Fruit fly (Drosophila melanogaster): ENCODE results near the gene CG33511.

Gene CG33511

DNA sequence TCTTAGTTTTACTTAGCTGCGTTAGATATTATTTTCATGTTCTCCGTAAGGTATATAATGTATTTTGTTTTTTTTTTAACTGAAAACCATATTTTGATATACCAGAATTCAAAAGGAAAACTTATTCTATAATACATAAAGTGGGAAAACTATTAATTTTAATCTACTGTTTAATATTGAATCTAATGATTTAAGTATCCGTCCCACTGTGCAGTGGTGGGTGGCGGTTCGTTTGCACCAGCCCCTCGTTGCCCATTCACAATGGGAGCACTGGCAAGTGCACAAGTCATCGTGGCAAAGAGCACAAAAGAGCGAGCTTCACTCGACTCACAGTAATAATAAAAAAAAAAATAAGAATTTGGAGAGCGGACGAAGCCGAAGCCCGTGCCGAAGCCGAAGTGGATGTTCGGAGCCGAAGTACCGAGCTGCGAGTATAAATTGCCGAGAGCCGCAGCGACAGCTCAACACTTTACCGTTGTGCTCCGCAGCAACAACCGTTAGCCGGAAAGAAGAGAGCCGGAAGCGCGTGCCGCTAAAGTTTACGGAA is 14.2 kb upstream of the CG33511 start, which contains the start of gene CG34136:
CG34136 (plus strand) TSS at position 475 of the 547 bp plus-strand sequence.
- TF ChIP-seq insv (optimal IDR thresholded peaks at IDR 0.05), result no peak
- no peak for TF ChIP-seq h (optimal IDR thresholded peaks at IDR 0.05)
- no peak for TF ChIP-seq psq (optimal IDR thresholded peaks at IDR 0.05)

dm6 chr2L:21090958-21091357 is 8.7 kb upstream of the CG33511 start, which contains the start of gene CG14397:
CG14397 (plus strand) TSS chr2L:21091227.
- TF ChIP-seq psq (optimal IDR thresholded peaks at IDR 0.05) (no peak), h (optimal IDR thresholded peaks at IDR 0.05) (no peak), Sin3A (optimal IDR thresholded peaks at IDR 0.05) (no peak), Myc (optimal IDR thresholded peaks at IDR 0.05) (no peak), ttk (optimal IDR thresholded peaks at IDR 0.05) (no peak), insv (optimal IDR thresholded peaks at IDR 0.05) (no peak)

- TF ChIP-seq h (optimal IDR thresholded peaks at IDR 0.05), result no peak
- TF ChIP-seq Myc (optimal IDR thresholded peaks at IDR 0.05), result no peak
- TF ChIP-seq insv (optimal IDR thresholded peaks at IDR 0.05), result no peak
- no peak for TF ChIP-seq psq (optimal IDR thresholded peaks at IDR 0.05)
- no peak for TF ChIP-seq ttk (optimal IDR thresholded peaks at IDR 0.05)
- no peak for TF ChIP-seq Sin3A (optimal IDR thresholded peaks at IDR 0.05)
These were observed 6.8 kb upstream of the CG33511 start, which contains the start of gene CG9259 for dm6 chr2L:21089075-21089474. CG9259 (plus strand) TSS chr2L:21089375.

DNA sequence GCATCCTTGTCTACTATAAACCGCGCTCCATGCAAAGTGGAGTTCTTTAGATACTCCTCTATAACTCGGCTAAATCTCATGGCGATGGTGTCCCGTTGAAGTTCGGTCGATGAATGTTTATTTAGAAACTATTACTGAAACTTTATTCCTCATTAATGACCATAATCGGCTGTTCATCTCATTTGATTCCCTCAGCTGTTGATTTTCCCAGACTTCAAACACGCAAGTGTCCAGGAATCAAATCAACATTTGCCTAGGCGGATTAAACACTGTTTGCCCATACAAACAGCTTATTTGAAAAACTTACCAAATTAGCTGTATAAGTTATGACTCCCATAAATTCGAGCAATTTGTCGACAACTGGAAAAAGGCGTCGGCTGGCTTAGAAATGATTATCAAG is 6.4 kb upstream of the CG33511 start, which contains the start of gene ppk13:
ppk13 (minus strand) TSS at position 101 of the 400 bp plus-strand sequence.
- no peak for TF ChIP-seq Sin3A (optimal IDR thresholded peaks at IDR 0.05)
- no peak for TF ChIP-seq ttk (optimal IDR thresholded peaks at IDR 0.05)
- TF ChIP-seq psq (optimal IDR thresholded peaks at IDR 0.05), result no peak
- no peak for TF ChIP-seq Myc (optimal IDR thresholded peaks at IDR 0.05)
- no peak for TF ChIP-seq h (optimal IDR thresholded peaks at IDR 0.05)
- TF ChIP-seq insv (optimal IDR thresholded peaks at IDR 0.05), result no peak

- no peak for TF ChIP-seq h (optimal IDR thresholded peaks at IDR 0.05)
- no peak for TF ChIP-seq psq (optimal IDR thresholded peaks at IDR 0.05)
- no peak for TF ChIP-seq Sin3A (optimal IDR thresholded peaks at IDR 0.05)
- TF ChIP-seq ttk (optimal IDR thresholded peaks at IDR 0.05), result no peak
- TF ChIP-seq insv (optimal IDR thresholded peaks at IDR 0.05), result no peak
- TF ChIP-seq Myc (optimal IDR thresholded peaks at IDR 0.05), result no peak
These were observed 4.1 kb upstream of the CG33511 start, which contains the start of gene CG33509 for dm6 chr2L:21086406-21086805. CG33509 (minus strand) TSS chr2L:21086506.

DNA sequence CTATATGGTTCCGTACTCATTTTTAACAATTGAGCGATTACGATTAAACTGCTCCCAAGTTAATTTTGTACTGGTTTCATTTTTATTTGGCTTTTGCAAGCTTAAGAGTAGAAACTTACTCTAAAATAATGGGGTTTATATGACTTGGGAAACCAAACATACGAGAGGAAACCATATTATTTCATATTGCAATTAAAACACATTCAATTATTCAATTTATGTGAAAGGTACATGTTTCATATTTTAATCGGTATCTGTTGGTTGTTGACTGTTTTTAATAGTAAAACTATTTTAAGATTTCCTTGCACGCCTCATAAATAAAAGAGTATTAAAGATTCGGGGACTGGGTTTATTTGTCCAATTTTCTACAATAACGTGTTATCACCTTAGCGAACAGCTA is 2.0 kb upstream of the CG33511 start, which contains the start of gene CG33510:
CG33510 (minus strand) TSS at position 59 of the 400 bp plus-strand sequence.
- no peak for TF ChIP-seq Sin3A (optimal IDR thresholded peaks at IDR 0.05)
- TF ChIP-seq ttk (optimal IDR thresholded peaks at IDR 0.05), result no peak
- no peak for TF ChIP-seq insv (optimal IDR thresholded peaks at IDR 0.05)
- no peak for TF ChIP-seq psq (optimal IDR thresholded peaks at IDR 0.05)
- TF ChIP-seq Myc (optimal IDR thresholded peaks at IDR 0.05), result no peak
- no peak for TF ChIP-seq h (optimal IDR thresholded peaks at IDR 0.05)

dm6 chr2L:21077849-21078248 is 4.4 kb downstream of the CG33511 start:
- no peak for TF ChIP-seq psq (optimal IDR thresholded peaks at IDR 0.05)
- TF ChIP-seq insv (optimal IDR thresholded peaks at IDR 0.05), result no peak
- TF ChIP-seq Myc (optimal IDR thresholded peaks at IDR 0.05), result no peak
- no peak for TF ChIP-seq Sin3A (optimal IDR thresholded peaks at IDR 0.05)
- no peak for TF ChIP-seq ttk (optimal IDR thresholded peaks at IDR 0.05)
- no peak for TF ChIP-seq h (optimal IDR thresholded peaks at IDR 0.05)

DNA sequence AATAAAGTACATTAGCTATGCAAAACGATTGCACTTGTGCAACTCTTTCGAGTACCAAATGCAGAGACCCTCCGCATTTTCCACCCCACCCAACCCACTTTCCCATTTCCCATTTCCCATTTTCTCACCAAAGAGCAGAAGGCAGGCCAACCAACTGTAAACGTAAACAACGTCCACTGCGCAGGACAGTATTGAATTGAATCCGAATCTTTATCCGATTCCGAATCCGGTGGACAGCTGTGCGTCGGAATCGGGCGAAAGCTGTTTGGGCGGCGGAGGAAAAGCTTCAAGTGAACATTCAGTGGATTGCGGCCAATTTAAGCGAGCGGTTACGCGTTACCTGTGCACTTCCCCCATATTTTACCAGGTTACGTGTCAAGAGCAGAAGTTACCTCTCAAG is 7.2 kb downstream of the CG33511 start, which contains the start of gene tadr:
tadr (plus strand) TSS at position 301 of the 400 bp plus-strand sequence.
- TF ChIP-seq insv (optimal IDR thresholded peaks at IDR 0.05) (no peak), Sin3A (optimal IDR thresholded peaks at IDR 0.05) (no peak), ttk (optimal IDR thresholded peaks at IDR 0.05) (no peak), Myc (optimal IDR thresholded peaks at IDR 0.05) (no peak), h (optimal IDR thresholded peaks at IDR 0.05) (no peak), psq (optimal IDR thresholded peaks at IDR 0.05) (no peak)

- TF ChIP-seq insv (optimal IDR thresholded peaks at IDR 0.05) (no peak), ttk (optimal IDR thresholded peaks at IDR 0.05) (no peak)
These were observed 8.5 kb downstream of the CG33511 start for dm6 chr2L:21073818-21074217.

- no peak for TF ChIP-seq Sin3A (optimal IDR thresholded peaks at IDR 0.05)
- no peak for TF ChIP-seq h (optimal IDR thresholded peaks at IDR 0.05)
- TF ChIP-seq psq (optimal IDR thresholded peaks at IDR 0.05), result no peak
- no peak for TF ChIP-seq insv (optimal IDR thresholded peaks at IDR 0.05)
- TF ChIP-seq Myc (optimal IDR thresholded peaks at IDR 0.05), result no peak
- TF ChIP-seq ttk (optimal IDR thresholded peaks at IDR 0.05), result no peak
These were observed 9.0 kb downstream of the CG33511 start for dm6 chr2L:21073300-21073699.

DNA sequence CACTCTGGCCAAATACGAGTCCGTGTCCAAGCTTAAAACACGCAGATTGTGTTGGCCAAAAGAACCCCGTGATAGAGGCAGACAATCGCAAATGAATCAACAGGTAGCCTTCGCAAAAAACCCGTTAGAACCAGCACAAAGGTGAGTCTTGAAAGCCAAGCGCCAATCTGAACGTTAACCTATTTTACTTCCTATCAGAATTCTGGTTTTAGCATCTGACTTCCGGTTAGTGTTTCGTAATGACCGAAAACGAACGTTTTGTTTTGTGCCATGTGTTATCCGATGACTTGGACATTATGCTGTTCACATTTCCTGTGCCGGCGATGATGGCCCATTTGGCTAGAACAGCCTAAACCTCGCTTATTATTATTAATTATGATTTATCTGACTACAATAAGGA is 9.9 kb downstream of the CG33511 start:
- TF ChIP-seq h (optimal IDR thresholded peaks at IDR 0.05) (no peak), ttk (optimal IDR thresholded peaks at IDR 0.05) (no peak), Myc (optimal IDR thresholded peaks at IDR 0.05) (no peak), insv (optimal IDR thresholded peaks at IDR 0.05) (no peak), psq (optimal IDR thresholded peaks at IDR 0.05) (no peak), Sin3A (optimal IDR thresholded peaks at IDR 0.05) (no peak)

DNA sequence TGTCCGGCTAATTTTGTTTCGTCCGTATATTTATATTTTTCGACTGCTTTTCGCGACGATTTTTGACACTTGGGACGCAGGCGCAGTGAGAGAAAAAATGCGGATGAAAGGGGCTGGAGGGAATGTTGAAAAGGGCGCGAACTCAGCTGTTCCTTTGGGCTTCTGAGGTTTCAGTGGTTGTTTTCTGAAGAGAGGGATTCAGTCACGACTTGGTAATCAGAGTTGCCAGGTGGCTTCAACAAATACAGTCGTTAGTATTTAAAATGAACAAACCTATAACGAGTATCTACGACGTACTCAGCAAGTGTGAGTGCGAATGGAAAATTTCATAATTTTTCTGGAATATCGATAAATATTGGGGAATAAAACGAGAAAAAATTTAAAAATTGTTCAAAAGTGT is 10.9 kb downstream of the CG33511 start, which contains the start of gene CG9265:
CG9265 (minus strand) TSS at position 68 of the 400 bp plus-strand sequence.
- TF ChIP-seq h (optimal IDR thresholded peaks at IDR 0.05) (no peak), Myc (optimal IDR thresholded peaks at IDR 0.05) (no peak), psq (optimal IDR thresholded peaks at IDR 0.05) (no peak), Sin3A (optimal IDR thresholded peaks at IDR 0.05) (no peak), insv (optimal IDR thresholded peaks at IDR 0.05) (no peak), ttk (optimal IDR thresholded peaks at IDR 0.05) (no peak)

DNA sequence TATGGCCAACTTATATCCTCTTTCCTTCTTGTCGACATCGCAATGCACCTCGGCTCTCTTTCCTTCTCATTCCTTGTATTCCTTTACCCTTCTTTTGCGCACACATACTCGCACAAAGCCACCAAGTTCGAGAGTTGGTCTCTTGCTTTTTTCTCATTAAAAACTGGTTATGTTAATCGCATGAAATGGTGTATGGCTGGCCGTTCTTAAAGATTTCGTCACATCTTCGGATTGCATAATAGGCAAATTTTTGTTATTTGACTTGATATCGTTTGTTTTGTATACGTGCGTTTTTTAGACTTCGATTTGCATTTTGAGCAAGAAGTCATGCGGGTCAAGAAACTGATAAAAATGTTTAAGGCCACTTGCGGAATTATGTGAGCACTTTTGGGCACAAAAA is 11.5 kb downstream of the CG33511 start:
- TF ChIP-seq insv (optimal IDR thresholded peaks at IDR 0.05), result no peak
- TF ChIP-seq h (optimal IDR thresholded peaks at IDR 0.05), result no peak
- TF ChIP-seq Sin3A (optimal IDR thresholded peaks at IDR 0.05), result no peak
- no peak for TF ChIP-seq ttk (optimal IDR thresholded peaks at IDR 0.05)
- TF ChIP-seq psq (optimal IDR thresholded peaks at IDR 0.05), result no peak

All from Kc167 (cell line).